Worm (Caenorhabditis elegans) whole organism, late embryonic: ENCODE results near the gene mrpl-28.

Experiments used
- ceh-48 ChIP-seq: sonication (generic microtip); optimal IDR thresholded peaks from 2 replicates; lab custom pipeline; 2016; ENCODE audit warnings: missing genetic modification characterization, inconsistent platforms, missing compliant biosample characterization
- ceh-9 ChIP-seq: sonication (generic microtip); optimal IDR thresholded peaks from 2 replicates; lab custom pipeline; 2016; ENCODE audit warnings: mild to moderate bottlenecking, missing genetic modification characterization, inconsistent platforms, missing compliant biosample characterization
- fkh-10 ChIP-seq: fragments of 150-350 bp; optimal IDR thresholded peaks from 2 replicates; lab custom pipeline; 2014; ENCODE audit warnings: missing biosample characterization, missing genetic modification reagents, missing genetic modification characterization
- gmeb-2 ChIP-seq: sonication (generic microtip); optimal IDR thresholded peaks from 2 replicates; lab custom pipeline; 2016; ENCODE audit warnings: missing genetic modification characterization, inconsistent platforms, missing compliant biosample characterization
- lim-6 ChIP-seq: sonication (generic microtip); optimal IDR thresholded peaks from 2 replicates; lab custom pipeline; 2016; ENCODE audit warnings: missing genetic modification characterization, missing compliant biosample characterization
- nfya-1 ChIP-seq: sonication (generic microtip); optimal IDR thresholded peaks from 2 replicates; lab custom pipeline; 2017; ENCODE audit warnings: missing genetic modification characterization, mild to moderate bottlenecking, missing compliant biosample characterization, antibody characterized with exemption, moderate library complexity
- nhr-11 ChIP-seq: fragments of 150-350 bp; optimal IDR thresholded peaks from 2 replicates; lab custom pipeline; 2014; ENCODE audit warnings: missing biosample characterization, missing genetic modification characterization
- pqm-1 ChIP-seq: sonication (generic microtip); optimal IDR thresholded peaks from 2 replicates; lab custom pipeline; 2016; ENCODE audit warnings: missing genetic modification characterization, missing compliant biosample characterization
- pros-1 ChIP-seq: fragments of 150-350 bp; optimal IDR thresholded peaks from 2 replicates; lab custom pipeline; 2014; ENCODE audit warnings: missing biosample characterization, missing genetic modification reagents, missing genetic modification characterization
- tbx-7 ChIP-seq: sonication (generic microtip); optimal IDR thresholded peaks from 2 replicates; lab custom pipeline; 2016; ENCODE audit warnings: missing genotype, missing genetic modification characterization, missing compliant biosample characterization

ce11 chrII:152283-152682 lies 3.5 kb downstream of the mrpl-28 start, which contains the start of gene T25D3.3:
- TF ChIP-seq nhr-11 (tag; lab: Kevin White, UChicago) (no peak), lim-6 (tag; lab: Kevin White, UChicago) (no peak), gmeb-2 (no peak), pros-1 (tag; lab: Kevin White, UChicago) (no peak), nfya-1 (tag; lab: Kevin White, UChicago) (no peak), pqm-1 (no peak), ceh-48 (no peak), tbx-7 (tag; lab: Kevin White, UChicago) (no peak), ceh-9 (no peak), fkh-10 (GFP tag; lab: Kevin White, UChicago) (no peak)
